Worm (Caenorhabditis elegans): ENCODE results near the gene T13C2.7.

DNA sequence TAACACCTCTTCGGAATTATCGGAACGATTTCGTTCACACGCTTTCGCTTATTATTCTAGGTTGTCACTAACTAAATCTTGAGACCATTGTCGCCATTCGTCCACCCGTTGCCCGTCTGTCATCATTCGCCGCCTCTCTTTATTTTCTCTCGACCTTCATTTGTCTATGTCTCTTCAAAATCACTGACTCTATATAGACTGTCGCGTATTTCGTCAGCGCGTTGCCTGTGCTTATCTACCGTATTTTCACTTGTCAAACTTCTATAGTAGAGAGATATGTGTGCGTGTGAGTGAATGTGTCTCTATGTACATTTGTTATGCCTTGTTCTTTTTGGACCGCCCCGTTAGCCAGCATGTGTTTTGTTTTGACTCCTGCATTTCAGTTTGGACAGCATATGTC is 49.9 kb downstream of the T13C2.7 start:
- TF ChIP-seq pqm-1 (tag; optimal IDR thresholded peaks at IDR 0.05) (peak; percentile 55), spr-3 (GFP tag; optimal IDR thresholded peaks at IDR 0.05) (no peak), tag-97 (GFP tag; IDR thresholded peaks at IDR 0.05) (no peak), ceh-44 (GFP tag; IDR thresholded peaks at IDR 0.05) (no peak)

All from whole organism, L4 larva.